Worm (Caenorhabditis elegans) whole organism, early embryonic: ENCODE results near the gene epg-6.

ENCODE experiments used
- B0310.2 ChIP-seq: sonication (generic microtip); optimal IDR thresholded peaks from 2 replicates; lab custom pipeline; 2016; ENCODE audit warnings: mild to moderate bottlenecking, missing genetic modification characterization, missing compliant biosample characterization
- F13C5.2 ChIP-seq: sonication (generic microtip); optimal IDR thresholded peaks from 2 replicates; lab custom pipeline; 2017; ENCODE audit warnings: mild to moderate bottlenecking, missing genetic modification characterization, inconsistent platforms, missing compliant biosample characterization
- aly-1 ChIP-seq: sonication (generic microtip); optimal IDR thresholded peaks from 2 replicates; lab custom pipeline; 2016; ENCODE audit warnings: missing genetic modification characterization, missing compliant biosample characterization
- ama-1 ChIP-seq: fragments of 150-350 bp; optimal IDR thresholded peaks from 2 replicates; lab custom pipeline; 2014
- ceh-13 ChIP-seq: fragments of 200-800 bp; sonication (Bioruptor generic); optimal IDR thresholded peaks from 2 replicates; lab custom pipeline; 2018; ENCODE audit warnings: mild to moderate bottlenecking, missing genetic modification characterization, missing compliant biosample characterization
- ceh-36 ChIP-seq: sonication (generic microtip); optimal IDR thresholded peaks from 2 replicates; lab custom pipeline; 2016; ENCODE audit warnings: missing genetic modification characterization, inconsistent platforms, missing compliant biosample characterization
- flt-1 ChIP-seq: fragments of 200-800 bp; sonication (Bioruptor generic); IDR thresholded peaks from 2 replicates; pipeline ENCODE4 v1.3.6; 2022; ENCODE audit warnings: missing genetic modification characterization, missing compliant biosample characterization
- hnd-1 ChIP-seq: sonication (generic microtip); optimal IDR thresholded peaks from 2 replicates; lab custom pipeline; 2016; ENCODE audit warnings: missing genetic modification characterization, missing compliant biosample characterization
- pes-1 ChIP-seq: fragments of 200-800 bp; sonication (Bioruptor generic); IDR thresholded peaks from 2 replicates; pipeline ENCODE4 v1.3.6; 2022; ENCODE audit warnings: missing genetic modification reagents, missing genetic modification characterization, missing compliant biosample characterization
- scrt-1 ChIP-seq: fragments of 200-800 bp; sonication (Bioruptor generic); IDR thresholded peaks from 2 replicates; pipeline ENCODE4 v1.3.6; 2022; ENCODE audit warnings: missing genetic modification characterization, missing compliant biosample characterization
- sea-1 ChIP-seq: fragments of 200-800 bp; sonication (Bioruptor generic); conservative IDR thresholded peaks from 2 replicates; pipeline ENCODE4 v1.3.6; 2022; ENCODE audit warnings: missing genetic modification characterization, missing compliant biosample characterization
- tbx-11 ChIP-seq: fragments of 200-800 bp; sonication (Bioruptor generic); IDR thresholded peaks from 2 replicates; pipeline ENCODE4 v1.3.6; 2022; ENCODE audit warnings: missing genetic modification characterization, missing compliant biosample characterization
- tbx-37 ChIP-seq: fragments of 200-800 bp; sonication (Bioruptor generic); conservative IDR thresholded peaks from 2 replicates; pipeline ENCODE4 v1.3.6; 2022; ENCODE audit warnings: missing genetic modification reagents, missing genetic modification characterization, missing compliant biosample characterization
- tra-4 ChIP-seq: sonication (generic microtip); optimal IDR thresholded peaks from 2 replicates; lab custom pipeline; 2017; ENCODE audit warnings: missing genetic modification characterization, missing compliant biosample characterization

ce11 chrIII:10612333-10612732 is 12.3 kb upstream of the epg-6 start, which contains the start of gene Y39A1A.24:
- TF ChIP-seq tra-4 (tag; lab: Kevin White, UChicago) = no peak
- no peak for TF ChIP-seq B0310.2 (tag; lab: Kevin White, UChicago)
- TF ChIP-seq ama-1 = no peak
- no peak for TF ChIP-seq flt-1 (GFP tag; lab: Robert Waterston, UW)
- no peak for TF ChIP-seq sea-1
- TF ChIP-seq tbx-37 (GFP tag; lab: Robert Waterston, UW) = no peak
- TF ChIP-seq hnd-1 (tag; lab: Kevin White, UChicago) = no peak
- no peak for TF ChIP-seq scrt-1 (GFP tag; lab: Robert Waterston, UW)
- no peak for TF ChIP-seq ceh-36 (tag; lab: Kevin White, UChicago)
- TF ChIP-seq F13C5.2 = no peak
- TF ChIP-seq pes-1 (GFP tag; lab: Robert Waterston, UW) = no peak
- no peak for TF ChIP-seq tbx-11 (GFP tag; lab: Robert Waterston, UW)
- TF ChIP-seq aly-1 (tag; lab: Kevin White, UChicago) = no peak
- no peak for TF ChIP-seq ceh-13 (GFP tag; lab: Kevin White, UChicago)
